Worm (Caenorhabditis elegans) whole organism, late embryonic: ENCODE results near the gene rml-1.

Experiments used
- ama-1 ChIP-seq: fragments of 150-350 bp; optimal IDR thresholded peaks from 2 replicates; lab custom pipeline; 2014
- ceh-30 ChIP-seq: fragments of 150-350 bp; optimal IDR thresholded peaks from 2 replicates; lab custom pipeline; 2014; ENCODE audit warnings: missing biosample characterization, missing genetic modification characterization
- ceh-45 ChIP-seq: fragments of 200-800 bp; sonication (Bioruptor generic); IDR thresholded peaks from 2 replicates; pipeline ENCODE4 v1.3.6; 2022; ENCODE audit warnings: missing genetic modification reagents, missing genetic modification characterization, missing compliant biosample characterization
- hlh-15 ChIP-seq: sonication (generic microtip); optimal IDR thresholded peaks from 2 replicates; lab custom pipeline; 2016; ENCODE audit warnings: missing genetic modification characterization, missing compliant biosample characterization
- nfya-1 ChIP-seq: sonication (generic microtip); optimal IDR thresholded peaks from 2 replicates; lab custom pipeline; 2017; ENCODE audit warnings: missing genetic modification characterization, mild to moderate bottlenecking, missing compliant biosample characterization, antibody characterized with exemption, moderate library complexity
- ref-2 ChIP-seq: sonication (generic microtip); optimal IDR thresholded peaks from 2 replicates; lab custom pipeline; 2016; ENCODE audit warnings: missing genetic modification characterization, missing compliant biosample characterization
- unc-86 ChIP-seq: sonication (generic microtip); optimal IDR thresholded peaks from 2 replicates; lab custom pipeline; 2016; ENCODE audit warnings: missing genetic modification characterization, missing compliant biosample characterization

- no peak for TF ChIP-seq ref-2 (tag; lab: Kevin White, UChicago)
- TF ChIP-seq ceh-45 = no peak
- no peak for TF ChIP-seq ama-1 (lab: Kevin White, UChicago)
- TF ChIP-seq nfya-1 = no peak
- TF ChIP-seq ceh-30 = no peak
- no peak for TF ChIP-seq unc-86 (tag; lab: Kevin White, UChicago)
- TF ChIP-seq hlh-15 = no peak
These were observed 45.9 kb downstream of the rml-1 start for ce11 chrIII:13721944-13722343.
